Worm (Caenorhabditis elegans) whole organism, L2 larva: ENCODE data around the gene sri-34.
A peak's percentile ranks its signal among the peaks of the same experiment; 100 is the strongest.
"Not testable (repeated sequence)": the region's sequence is repeated elsewhere in the genome, so short reads cannot be mapped to it uniquely, and the experiment has no call there.

Experiments
- C34F6.9 ChIP-seq: fragments of 150-350 bp; optimal IDR thresholded peaks from 2 replicates; lab custom pipeline; 2014; ENCODE audit warnings: missing biosample characterization, missing genetic modification characterization
- F13H6.1 ChIP-seq: sonication (generic microtip); optimal IDR thresholded peaks from 2 replicates; lab custom pipeline; 2016; ENCODE audit warnings: missing genetic modification characterization, missing compliant biosample characterization
- Y55F3AM.14 ChIP-seq: fragments of 200-800 bp; sonication (Bioruptor generic); optimal IDR thresholded peaks from 2 replicates; lab custom pipeline; 2018; ENCODE audit warnings: mild to moderate bottlenecking, missing genetic modification characterization, missing compliant biosample characterization
- ZK546.5 ChIP-seq: sonication (generic microtip); optimal IDR thresholded peaks from 2 replicates; lab custom pipeline; 2017; ENCODE audit warnings: missing biosample characterization, missing genetic modification characterization
- ama-1 ChIP-seq: fragments of 150-350 bp; optimal IDR thresholded peaks from 2 replicates; lab custom pipeline; 2018; ENCODE audit warnings: inconsistent platforms
- ceh-82 ChIP-seq: fragments of 150-350 bp; optimal IDR thresholded peaks from 2 replicates; lab custom pipeline; 2014; ENCODE audit warnings: missing biosample characterization, missing genetic modification characterization
- crh-2 ChIP-seq: sonication (generic microtip); optimal IDR thresholded peaks from 2 replicates; lab custom pipeline; 2017; ENCODE audit warnings: missing biosample characterization, missing genetic modification characterization
- egl-27 ChIP-seq: sonication (generic microtip); optimal IDR thresholded peaks from 3 replicates; lab custom pipeline; 2017; ENCODE audit warnings: missing biosample characterization, missing genetic modification reagents, missing genetic modification characterization
- elt-1 ChIP-seq: fragments of 150-350 bp; optimal IDR thresholded peaks from 2 replicates; lab custom pipeline; 2014; ENCODE audit warnings: missing biosample characterization, missing genetic modification characterization
- elt-3 ChIP-seq: sonication (generic microtip); optimal IDR thresholded peaks from 2 replicates; lab custom pipeline; 2017; ENCODE audit warnings: missing biosample characterization, missing genetic modification characterization
- lin-11 ChIP-seq: fragments of 150-350 bp; sonication (generic microtip); optimal IDR thresholded peaks from 2 replicates; lab custom pipeline; 2014; ENCODE audit warnings: missing biosample characterization, missing genetic modification characterization, inconsistent platforms, mixed read lengths
- lin-39 ChIP-seq: fragments of 150-350 bp; optimal IDR thresholded peaks from 2 replicates; lab custom pipeline; 2014; ENCODE audit warnings: missing biosample characterization, missing genetic modification reagents, missing genetic modification characterization
- lsy-2 ChIP-seq, 2 experiments: fragments of 150-350 bp in 1 of 2; sonication (generic microtip) in 1 of 2; optimal IDR thresholded peaks; 2 replicates each; lab custom pipeline; 2014 to 2017; ENCODE audit warnings: missing biosample characterization in 2 of 2, missing genetic modification characterization in 2 of 2
- mab-5 ChIP-seq: fragments of 150-350 bp; optimal IDR thresholded peaks from 2 replicates; lab custom pipeline; 2014; ENCODE audit warnings: missing biosample characterization, missing genetic modification characterization
- mdl-1 ChIP-seq, 2 experiments: fragments of 150-350 bp in 1 of 2; sonication (generic microtip) in 1 of 2; optimal IDR thresholded peaks; 2 replicates each; lab custom pipeline; 2017; ENCODE audit warnings: missing biosample characterization in 2 of 2, missing genetic modification characterization in 2 of 2
- nhr-11 ChIP-seq: fragments of 150-350 bp; optimal IDR thresholded peaks from 2 replicates; lab custom pipeline; 2014; ENCODE audit warnings: missing biosample characterization, missing genetic modification characterization
- nhr-12 ChIP-seq: fragments of 150-350 bp; optimal IDR thresholded peaks from 2 replicates; lab custom pipeline; 2014; ENCODE audit warnings: missing biosample characterization, missing genetic modification characterization
- nhr-129 ChIP-seq: fragments of 150-350 bp; optimal IDR thresholded peaks from 2 replicates; lab custom pipeline; 2014; ENCODE audit warnings: missing biosample characterization, missing genetic modification characterization
- nhr-23 ChIP-seq: fragments of 150-350 bp; optimal IDR thresholded peaks from 2 replicates; lab custom pipeline; 2014; ENCODE audit warnings: missing biosample characterization, missing genetic modification reagents, missing genetic modification characterization
- nhr-237 ChIP-seq: fragments of 150-350 bp; optimal IDR thresholded peaks from 2 replicates; lab custom pipeline; 2014; ENCODE audit warnings: missing biosample characterization, missing genetic modification characterization
- nhr-6 ChIP-seq: fragments of 150-350 bp; optimal IDR thresholded peaks from 2 replicates; lab custom pipeline; 2014; ENCODE audit warnings: missing biosample characterization, missing genetic modification characterization
- nhr-77 ChIP-seq: fragments of 150-350 bp; optimal IDR thresholded peaks from 2 replicates; lab custom pipeline; 2014; ENCODE audit warnings: missing biosample characterization, missing genetic modification characterization
- peb-1 ChIP-seq: fragments of 150-350 bp; optimal IDR thresholded peaks from 2 replicates; lab custom pipeline; 2014; ENCODE audit warnings: missing biosample characterization, missing genetic modification characterization
- skn-1 ChIP-seq: sonication (generic microtip); optimal IDR thresholded peaks from 2 replicates; lab custom pipeline; 2017; ENCODE audit warnings: missing biosample characterization, missing genetic modification characterization
- sma-3 ChIP-seq: sonication (generic microtip); optimal IDR thresholded peaks from 2 replicates; lab custom pipeline; 2016; ENCODE audit warnings: missing genetic modification reagents, missing genetic modification characterization, missing compliant biosample characterization
- sma-9 ChIP-seq, 2 experiments: fragments of 150-350 bp in 1 of 2; sonication (generic microtip) in 1 of 2; optimal IDR thresholded peaks; 2 replicates each; lab custom pipeline; 2014 to 2016; ENCODE audit warnings: missing genetic modification characterization in 2 of 2, mild to moderate bottlenecking in 1 of 2, missing biosample characterization in 1 of 2, missing compliant biosample characterization in 1 of 2, missing genetic modification reagents in 1 of 2, moderate library complexity in 1 of 2
- snpc-4 ChIP-seq: fragments of 150-350 bp; optimal IDR thresholded peaks from 2 replicates; lab custom pipeline; 2014; ENCODE audit warnings: missing biosample characterization, missing genetic modification characterization
- unc-55 ChIP-seq: fragments of 150-350 bp; sonication (generic microtip); optimal IDR thresholded peaks from 3 replicates; lab custom pipeline; 2014; ENCODE audit warnings: missing biosample characterization, missing genetic modification reagents, missing genetic modification characterization
- unc-62 ChIP-seq: fragments of 150-350 bp; optimal IDR thresholded peaks from 2 replicates; lab custom pipeline; 2014; ENCODE audit warnings: missing biosample characterization, missing genetic modification reagents, missing genetic modification characterization
- zag-1 ChIP-seq: fragments of 150-350 bp; optimal IDR thresholded peaks from 2 replicates; lab custom pipeline; 2014; ENCODE audit warnings: missing biosample characterization, missing genetic modification characterization
- ztf-4 ChIP-seq: fragments of 150-350 bp; optimal IDR thresholded peaks from 2 replicates; lab custom pipeline; 2014; ENCODE audit warnings: missing biosample characterization, missing genetic modification characterization

Gene sri-34

ce11 chrII:3126741-3127140, 32.1 kb downstream of the sri-34 start, which contains the start of gene ins-31:
TSS of gene ins-31 (plus strand) at chrII:3127041.
- TF ChIP-seq mdl-1 (tag; optimal IDR thresholded peaks at IDR 0.05; lab: Kevin White, UChicago); ztf-4 (tag; lab: Kevin White, UChicago); peb-1 (tag; lab: Kevin White, UChicago): not testable (repeated sequence)

ce11 chrII:3126341-3126740, 32.5 kb downstream of the sri-34 start, which contains the start of gene ins-19:
TSS of gene ins-19 (minus strand) at chrII:3126441.
- TF ChIP-seq nhr-6 (tag; lab: Kevin White, UChicago) (no peak), F13H6.1 (tag; lab: Kevin White, UChicago) (no peak), lsy-2 (tag; optimal IDR thresholded peaks at IDR 0.05; lab: Kevin White, UChicago) (no peak), skn-1 (tag; lab: Kevin White, UChicago) (no peak), ZK546.5 (tag; lab: Kevin White, UChicago) (no peak), nhr-237 (no peak), ama-1 (lab: Kevin White, UChicago) (no peak), mab-5 (tag; lab: Kevin White, UChicago) (no peak), lin-11 (no peak), C34F6.9 (tag; lab: Kevin White, UChicago) (no peak)
- TF ChIP-seq, all 48 proteins: peak for 0

ce11 chrII:3123206-3123605, 35.7 kb downstream of the sri-34 start, which contains the start of gene srh-71:
TSS of gene srh-71 (plus strand) at chrII:3123506.
- TF ChIP-seq nhr-237, result no peak
- no peak for TF ChIP-seq unc-62 (GFP tag; lab: Kevin White, UChicago)
- TF ChIP-seq nhr-129 (tag; lab: Kevin White, UChicago), result no peak
- TF ChIP-seq egl-27 (tag; lab: Kevin White, UChicago), result no peak
- no peak for TF ChIP-seq zag-1 (tag; lab: Kevin White, UChicago)
- TF ChIP-seq ztf-4 (tag; lab: Kevin White, UChicago), result no peak

- TF ChIP-seq crh-2 (tag; lab: Kevin White, UChicago), result peak; percentile 30
- TF ChIP-seq C34F6.9 (tag; lab: Kevin White, UChicago), result peak; percentile 72
- TF ChIP-seq unc-55 (GFP tag; lab: Kevin White, UChicago), result peak; percentile 28
- peak; percentile 25 for TF ChIP-seq nhr-129 (tag; lab: Kevin White, UChicago)
- TF ChIP-seq sma-3 (GFP tag; lab: Kevin White, UChicago), result no peak
These were observed 39.9 kb downstream of the sri-34 start, which contains the start of gene T10D4.6 for ce11 chrII:3118907-3119382. TSS of gene T10D4.6 (plus strand) at chrII:3119332.

ce11 chrII:3117471-3117870, 41.4 kb downstream of the sri-34 start, which contains the start of gene T10D4.7:
TSS of gene T10D4.7 (plus strand) at chrII:3117771.
- TF ChIP-seq elt-1 (tag; lab: Kevin White, UChicago) (no peak), nhr-11 (no peak), nhr-12 (tag; lab: Kevin White, UChicago) (no peak), ztf-4 (tag; lab: Kevin White, UChicago) (no peak), Y55F3AM.14 (GFP tag; lab: Kevin White, UChicago) (no peak), F13H6.1 (tag; lab: Kevin White, UChicago) (no peak), sma-3 (GFP tag; lab: Kevin White, UChicago) (no peak), C34F6.9 (tag; lab: Kevin White, UChicago) (no peak), nhr-6 (tag; lab: Kevin White, UChicago) (no peak), nhr-77 (tag; lab: Kevin White, UChicago) (no peak), lsy-2 (tag; optimal IDR thresholded peaks at IDR 0.05; lab: Kevin White, UChicago) (no peak), nhr-23 (tag; lab: Kevin White, UChicago) (no peak), skn-1 (tag; lab: Kevin White, UChicago) (no peak), ceh-82 (tag; lab: Kevin White, UChicago) (no peak), lin-11 (no peak)

ce11 chrII:3113934-3114333, 45.0 kb downstream of the sri-34 start, which contains the start of gene clec-123:
TSS of gene clec-123 (plus strand) at chrII:3114234.
- TF ChIP-seq lin-39, result no peak
- TF ChIP-seq elt-3 (tag; lab: Kevin White, UChicago), result no peak
- TF ChIP-seq, all 48 proteins: peak for 0

- no peak for TF ChIP-seq lin-11
- no peak for TF ChIP-seq Y55F3AM.14 (GFP tag; lab: Kevin White, UChicago)
- no peak for TF ChIP-seq nhr-6 (tag; lab: Kevin White, UChicago)
- peak; percentile 45 for TF ChIP-seq snpc-4 (tag; lab: Kevin White, UChicago)
- TF ChIP-seq nhr-23 (tag; lab: Kevin White, UChicago), result no peak
- TF ChIP-seq sma-9 (GFP tag; optimal IDR thresholded peaks at IDR 0.05; lab: Kevin White, UChicago), result no peak
- no peak for TF ChIP-seq sma-9 (tag; optimal IDR thresholded peaks at IDR 0.05; lab: Kevin White, UChicago)
These were observed 45.6 kb downstream of the sri-34 start for ce11 chrII:3113289-3113688.
